Fruit fly (Drosophila melanogaster) whole organism, embryonic: Measurements from ENCODE around the gene Alh.

Source experiments
- BEAF-32 ChIP-seq: fragments of 200-800 bp; sonication (Bioruptor generic); optimal IDR thresholded peaks from 3 replicates; lab custom pipeline; 2017; ENCODE audit warnings: missing biosample characterization, missing genetic modification characterization, mild to moderate bottlenecking, moderate library complexity, missing genetic modification reagents
- CG10431 ChIP-seq: fragments of 200-800 bp; sonication (Bioruptor generic); optimal IDR thresholded peaks from 3 replicates; lab custom pipeline; 2018; ENCODE audit warnings: missing biosample characterization, mild to moderate bottlenecking, missing genetic modification characterization
- CG14014 ChIP-seq: fragments of 200-800 bp; sonication (Bioruptor generic); IDR thresholded peaks from 2 replicates; pipeline ENCODE4 v1.3.6; 2022; ENCODE audit warnings: missing biosample characterization, missing genetic modification characterization
- CG15601 ChIP-seq: fragments of 200-800 bp; sonication (Bioruptor generic); optimal IDR thresholded peaks from 3 replicates; lab custom pipeline; 2019; ENCODE audit warnings: missing biosample characterization, mild to moderate bottlenecking, missing genetic modification characterization, moderate library complexity
- CG16863 ChIP-seq: fragments of 200-800 bp; sonication (Bioruptor generic); optimal IDR thresholded peaks from 3 replicates; lab custom pipeline; 2016; ENCODE audit warnings: missing biosample characterization, missing genetic modification characterization
- CG2129 ChIP-seq: fragments of 200-800 bp; sonication (Bioruptor generic); IDR thresholded peaks from 2 replicates; pipeline ENCODE4 v1.3.6; 2022; ENCODE audit warnings: missing biosample characterization, missing genetic modification characterization; ENCODE audit not compliant: partially characterized antibody
- CG2875 ChIP-seq: fragments of 200-800 bp; sonication (Bioruptor generic); optimal IDR thresholded peaks from 2 replicates; lab custom pipeline; 2017; ENCODE audit warnings: missing biosample characterization, mild to moderate bottlenecking, missing genetic modification characterization, missing genetic modification reagents
- CG32532 ChIP-seq: fragments of 200-800 bp; sonication (Bioruptor generic); IDR thresholded peaks from 2 replicates; pipeline ENCODE4 v1.3.6; 2022; ENCODE audit warnings: missing biosample characterization, missing genetic modification characterization
- CG34422 ChIP-seq: fragments of 200-800 bp; sonication (Bioruptor generic); IDR thresholded peaks from 3 replicates; pipeline ENCODE4 v1.3.6; 2022; ENCODE audit warnings: missing biosample characterization, missing genetic modification characterization
- CG3995 ChIP-seq: fragments of 200-800 bp; sonication (Bioruptor generic); optimal IDR thresholded peaks from 3 replicates; lab custom pipeline; 2016; ENCODE audit warnings: missing biosample characterization, missing genetic modification characterization
- CG5953 ChIP-seq: fragments of 200-800 bp; sonication (Bioruptor generic); IDR thresholded peaks from 2 replicates; pipeline ENCODE4 v1.3.6; 2022; ENCODE audit warnings: missing biosample characterization, missing genetic modification characterization
- CG9609 ChIP-seq: fragments of 200-800 bp; sonication (Bioruptor generic); optimal IDR thresholded peaks from 3 replicates; lab custom pipeline; 2016; ENCODE audit warnings: missing biosample characterization, missing genetic modification characterization
- Deaf1 ChIP-seq: fragments of 200-800 bp; optimal IDR thresholded peaks from 3 replicates; lab custom pipeline; 2019; ENCODE audit warnings: missing biosample characterization, mild to moderate bottlenecking, missing genetic modification characterization, moderate library complexity
- HLHmδ ChIP-seq: fragments of 200-800 bp; sonication (Bioruptor generic); optimal IDR thresholded peaks from 2 replicates; lab custom pipeline; 2018; ENCODE audit warnings: missing biosample characterization, mild to moderate bottlenecking, missing genetic modification characterization, moderate library complexity
- HmgZ ChIP-seq: fragments of 200-800 bp; sonication (Bioruptor generic); optimal IDR thresholded peaks from 2 replicates; lab custom pipeline; 2018; ENCODE audit warnings: missing biosample characterization, mild to moderate bottlenecking, missing genetic modification characterization
- Med ChIP-seq: fragments of 200-800 bp; sonication (Bioruptor generic); peaks from one replicate; lab custom pipeline; 2016; ENCODE audit warnings: missing biosample characterization, missing genetic modification characterization, mild to moderate bottlenecking, inconsistent platforms, moderate library complexity
- Side ChIP-seq: fragments of 200-800 bp; sonication (Bioruptor generic); optimal IDR thresholded peaks from 2 replicates; lab custom pipeline; 2016; ENCODE audit warnings: missing biosample characterization, missing genetic modification characterization
- Tbp ChIP-seq: fragments of >200 bp; optimal IDR thresholded peaks from 2 replicates; lab custom pipeline; 2018; ENCODE audit warnings: missing biosample characterization, missing genetic modification characterization
- Usf ChIP-seq: fragments of 200-800 bp; sonication (Bioruptor generic); optimal IDR thresholded peaks from 2 replicates; lab custom pipeline; 2017; ENCODE audit warnings: missing genotype, missing biosample characterization, missing genetic modification characterization
- Xbp1 ChIP-seq: fragments of 200-800 bp; sonication (Bioruptor generic); optimal IDR thresholded peaks from 3 replicates; lab custom pipeline; 2016; ENCODE audit warnings: missing biosample characterization, mild to moderate bottlenecking, missing genetic modification characterization
- ara ChIP-seq: fragments of 200-800 bp; sonication (Bioruptor generic); IDR thresholded peaks from 2 replicates; pipeline ENCODE4 v1.3.6; 2022; ENCODE audit warnings: missing biosample characterization, missing genetic modification characterization
- bigmax ChIP-seq: fragments of 200-800 bp; sonication (Bioruptor generic); optimal IDR thresholded peaks from 2 replicates; lab custom pipeline; 2018; ENCODE audit warnings: missing biosample characterization, mild to moderate bottlenecking, missing genetic modification characterization
- btn ChIP-seq: fragments of 200-800 bp; sonication (Bioruptor generic); optimal IDR thresholded peaks from 2 replicates; lab custom pipeline; 2016; ENCODE audit warnings: missing biosample characterization, missing genetic modification characterization
- danr ChIP-seq: fragments of 200-800 bp; sonication (Bioruptor generic); IDR thresholded peaks from 2 replicates; pipeline ENCODE4 v1.3.6; 2022; ENCODE audit warnings: missing biosample characterization, missing genetic modification characterization
- dm ChIP-seq: fragments of 200-800 bp; sonication (Bioruptor generic); optimal IDR thresholded peaks from 3 replicates; lab custom pipeline; 2016; ENCODE audit warnings: missing biosample characterization, missing genetic modification characterization
- dmrt99B ChIP-seq: fragments of 200-800 bp; sonication (Bioruptor generic); optimal IDR thresholded peaks from 2 replicates; lab custom pipeline; 2018; ENCODE audit warnings: missing biosample characterization, mild to moderate bottlenecking, missing genetic modification characterization, moderate library complexity
- fru ChIP-seq: fragments of >200 bp; optimal IDR thresholded peaks from 2 replicates; lab custom pipeline; 2017
- hkb ChIP-seq, 2 experiments: fragments of 200-800 bp in 1 of 2; fragments of >200 bp in 1 of 2; sonication (Bioruptor generic) in 1 of 2; IDR thresholded peaks in 1 of 2; optimal IDR thresholded peaks in 1 of 2; 2 replicates each; pipeline versions ENCODE4 v1.3.6 to Lab custom; 2017 to 2022; ENCODE audit warnings: missing biosample characterization in 1 of 2, missing genetic modification characterization in 1 of 2
- ind ChIP-seq: fragments of 200-800 bp; sonication (Bioruptor generic); optimal IDR thresholded peaks from 3 replicates; lab custom pipeline; 2016; ENCODE audit warnings: missing biosample characterization, missing genetic modification characterization
- lbe ChIP-seq: fragments of 200-800 bp; sonication (Bioruptor generic); optimal IDR thresholded peaks from 2 replicates; lab custom pipeline; 2016; ENCODE audit warnings: missing biosample characterization, mild to moderate bottlenecking, missing genetic modification characterization
- lilli ChIP-seq: fragments of 200-800 bp; sonication (Bioruptor generic); optimal IDR thresholded peaks from 3 replicates; lab custom pipeline; 2016; ENCODE audit warnings: missing biosample characterization, missing genetic modification characterization
- lmd ChIP-seq: fragments of 200-800 bp; sonication (Bioruptor generic); IDR thresholded peaks from 2 replicates; pipeline ENCODE4 v1.3.6; 2022; ENCODE audit warnings: missing biosample characterization, missing genetic modification characterization
- nau ChIP-seq: fragments of 200-800 bp; sonication (Bioruptor generic); optimal IDR thresholded peaks from 3 replicates; lab custom pipeline; 2017; ENCODE audit warnings: missing biosample characterization, mild to moderate bottlenecking, missing genetic modification characterization, missing genetic modification reagents
- nmo ChIP-seq: fragments of 200-800 bp; sonication (Bioruptor generic); optimal IDR thresholded peaks from 2 replicates; lab custom pipeline; 2018; ENCODE audit warnings: missing biosample characterization, mild to moderate bottlenecking, missing genetic modification characterization, moderate library complexity
- nom ChIP-seq: fragments of 200-800 bp; sonication (Bioruptor generic); optimal IDR thresholded peaks from 2 replicates; lab custom pipeline; 2017; ENCODE audit warnings: missing biosample characterization, missing genetic modification characterization, mild to moderate bottlenecking, moderate library complexity, missing genetic modification reagents
- odd ChIP-seq: fragments of 200-800 bp; sonication (Bioruptor generic); optimal IDR thresholded peaks from 2 replicates; lab custom pipeline; 2017; ENCODE audit warnings: missing biosample characterization, mild to moderate bottlenecking, missing genetic modification characterization
- org-1 ChIP-seq: fragments of 200-800 bp; sonication (Bioruptor generic); optimal IDR thresholded peaks from 2 replicates; lab custom pipeline; 2017; ENCODE audit warnings: missing biosample characterization, missing genetic modification characterization
- p53 ChIP-seq: fragments of 200-800 bp; sonication (Bioruptor generic); optimal IDR thresholded peaks from 2 replicates; lab custom pipeline; 2016; ENCODE audit warnings: missing biosample characterization, missing genetic modification characterization
- pum ChIP-seq: fragments of 200-800 bp; sonication (Bioruptor generic); optimal IDR thresholded peaks from 2 replicates; lab custom pipeline; 2016; ENCODE audit warnings: missing biosample characterization, missing genetic modification characterization
- ranshi ChIP-seq: fragments of 200-800 bp; sonication (Bioruptor generic); IDR thresholded peaks from 2 replicates; pipeline ENCODE4 v1.3.6; 2022; ENCODE audit warnings: missing biosample characterization, missing genetic modification characterization
- row ChIP-seq: fragments of 200-800 bp; sonication (Bioruptor generic); IDR thresholded peaks from 3 replicates; pipeline ENCODE4 v1.3.6; 2022; ENCODE audit warnings: missing biosample characterization, missing genetic modification characterization
- schlank ChIP-seq: fragments of 200-800 bp; sonication (Bioruptor generic); optimal IDR thresholded peaks from 2 replicates; lab custom pipeline; 2018; ENCODE audit warnings: missing biosample characterization, mild to moderate bottlenecking, missing genetic modification characterization
- shn ChIP-seq: fragments of 200-800 bp; sonication (Bioruptor generic); optimal IDR thresholded peaks from 3 replicates; lab custom pipeline; 2016; ENCODE audit warnings: missing biosample characterization, missing genetic modification characterization
- stc ChIP-seq: fragments of 200-800 bp; sonication (Bioruptor generic); IDR thresholded peaks from 2 replicates; pipeline ENCODE4 v1.3.6; 2022; ENCODE audit warnings: missing biosample characterization, missing genetic modification characterization
- ttk ChIP-seq: fragments of 200-800 bp; sonication (Bioruptor generic); IDR thresholded peaks from 2 replicates; pipeline ENCODE4 v2.1.2; 2022; ENCODE audit warnings: missing biosample characterization, missing genetic modification characterization
- yki ChIP-seq: fragments of >200 bp; optimal IDR thresholded peaks from 3 replicates; lab custom pipeline; 2018
- zen2 ChIP-seq: fragments of 200-800 bp; sonication (Bioruptor generic); IDR thresholded peaks from 3 replicates; pipeline ENCODE4 v1.3.6; 2022; ENCODE audit warnings: missing biosample characterization, missing genetic modification characterization; ENCODE audit not compliant: partially characterized antibody

Gene Alh

DNA sequence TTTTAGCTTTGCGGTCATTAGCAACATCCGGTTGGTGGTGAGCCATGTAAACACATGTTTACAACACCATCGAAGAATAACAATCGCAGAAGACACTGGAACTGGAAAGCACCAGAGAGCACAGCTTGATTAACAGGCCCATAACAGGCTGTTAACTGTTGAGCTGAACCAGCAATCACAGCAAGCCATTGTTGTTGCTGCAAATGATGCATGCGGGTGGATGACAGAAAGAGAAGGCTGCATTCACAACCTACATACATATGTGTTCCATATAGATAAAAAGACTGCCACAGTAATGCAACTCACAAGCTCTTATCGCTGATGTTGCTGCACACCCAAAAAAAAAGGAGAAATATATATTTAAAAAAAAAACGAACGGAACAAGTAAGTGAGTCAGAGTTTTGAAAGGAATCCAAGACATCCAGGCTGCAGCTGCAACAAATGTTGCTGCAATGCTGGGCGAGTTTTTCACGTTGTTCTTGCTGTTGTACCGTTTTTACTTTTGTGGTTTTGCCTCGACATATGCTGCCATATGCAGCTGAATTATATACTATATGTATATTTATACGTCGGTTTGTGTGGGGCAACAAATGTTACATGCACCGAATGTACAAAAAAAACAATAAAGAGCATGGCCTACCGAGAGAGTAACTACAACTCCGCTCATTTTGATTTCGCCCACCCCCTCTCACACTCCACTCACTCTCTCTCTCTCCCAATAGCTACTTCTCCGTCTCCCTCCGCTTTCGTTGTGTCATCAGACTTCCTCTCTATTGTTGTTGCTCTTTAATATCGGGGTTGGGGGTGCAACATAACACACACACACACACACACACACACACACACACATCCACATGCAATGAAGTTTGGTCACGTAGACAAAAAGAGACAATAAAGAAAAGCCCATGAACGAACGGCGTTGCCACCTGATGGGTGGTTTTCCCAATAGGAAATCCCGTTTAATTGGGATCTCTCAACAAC is 20.8 kb downstream of the Alh start (continued):
- TF ChIP-seq odd (GFP tag; lab: Kevin White, UChicago) (no peak), schlank (tag; lab: Kevin White, UChicago) (no peak), Side (GFP tag; lab: Kevin White, UChicago) (no peak), dmrt99B (tag; lab: Kevin White, UChicago) (peak; percentile 4), CG2129 (no peak), yki (lab: Kevin White, UChicago) (peak; percentile 91), nau (GFP tag; lab: Kevin White, UChicago) (no peak), danr (GFP tag; lab: Robert Waterston, UW) (no peak)

DNA sequence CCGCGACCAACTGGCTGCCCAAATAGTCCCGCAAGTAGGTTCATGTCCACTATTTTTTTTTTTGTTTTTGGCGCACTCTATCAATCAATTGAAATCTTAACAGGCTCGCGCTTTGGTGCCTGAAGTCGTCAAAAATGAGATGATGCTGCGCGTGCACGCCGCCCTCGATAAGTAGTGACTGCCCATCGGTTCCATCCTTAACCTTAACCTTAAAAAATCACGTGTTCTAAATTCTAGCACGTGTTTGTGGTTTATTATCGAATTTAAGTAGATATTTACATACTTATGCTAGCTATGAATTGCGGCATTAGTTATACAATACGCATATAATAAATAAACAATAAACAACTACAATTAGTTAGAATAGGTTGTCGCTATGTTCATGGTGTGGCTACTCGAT is 29.6 kb downstream of the Alh start:
- TF ChIP-seq pum (GFP tag; lab: Kevin White, UChicago) (no peak), ara (GFP tag; lab: Robert Waterston, UW) (0 out of 2 replicates have a peak, but pooled peaks have one; percentile 38), dm (GFP tag; lab: Kevin White, UChicago) (peak; percentile 74), stc (GFP tag; lab: Robert Waterston, UW) (no peak), BEAF-32 (peak; percentile 6), btn (GFP tag; lab: Kevin White, UChicago) (no peak), bigmax (peak; percentile 84), Tbp (GFP tag; lab: Kevin White, UChicago) (no peak), CG3995 (GFP tag; lab: Kevin White, UChicago) (peak; percentile 90), zen2 (GFP tag; lab: Robert Waterston, UW) (0 out of 3 replicates have a peak, but pooled peaks have one; percentile 33), row (GFP tag; lab: Robert Waterston, UW) (0 out of 3 replicates have a peak, but pooled peaks have one; percentile 18), hkb (optimal IDR thresholded peaks at IDR 0.05; lab: Kevin White, UChicago) (no peak), hkb (GFP tag; IDR thresholded peaks at IDR 0.05; lab: Robert Waterston, UW) (no peak), Med (peak; percentile 15)
- TF ChIP-seq, all 482 proteins: peak for 8

DNA sequence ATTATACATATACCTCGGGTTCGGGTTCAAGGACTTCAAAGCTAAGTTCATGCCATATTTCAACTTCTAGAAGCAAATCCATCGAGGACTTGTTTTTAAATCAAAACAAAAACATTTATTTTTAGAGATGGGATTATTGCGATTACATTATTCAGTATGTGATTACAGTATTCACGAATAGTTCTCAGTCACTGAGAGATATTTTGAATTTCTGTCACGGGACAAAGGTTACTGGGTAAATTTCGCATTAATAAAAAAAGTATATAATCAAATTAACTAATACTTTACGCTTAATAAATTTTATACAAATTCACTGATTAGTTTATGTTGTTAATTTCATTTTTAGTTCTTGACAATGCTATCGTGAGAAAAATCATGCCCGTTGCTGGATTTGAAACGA is 30.4 kb downstream of the Alh start:
- TF ChIP-seq lbe (GFP tag; lab: Kevin White, UChicago) (no peak), CG9609 (GFP tag; lab: Kevin White, UChicago) (no peak), Deaf1 (tag; lab: Kevin White, UChicago) (no peak), CG2875 (GFP tag; lab: Kevin White, UChicago) (no peak), nom (peak; percentile 23), CG32532 (peak; percentile 60), CG5953 (no peak), p53 (GFP tag; lab: Kevin White, UChicago) (no peak), Xbp1 (GFP tag; lab: Kevin White, UChicago) (no peak), lmd (no peak), HLHmδ (no peak), HmgZ (peak; percentile 14), Usf (GFP tag; lab: Kevin White, UChicago) (no peak), CG15601 (tag; lab: Kevin White, UChicago) (no peak), ttk (GFP tag; lab: Robert Waterston, UW) (no peak), CG14014 (GFP tag; lab: Robert Waterston, UW) (peak; percentile 26; the same call in 1 of the 2 replicates), lilli (GFP tag; lab: Kevin White, UChicago) (peak; percentile 53), Tbp (GFP tag; lab: Kevin White, UChicago) (no peak), fru (lab: Kevin White, UChicago) (no peak), CG16863 (no peak), CG10431 (GFP tag; lab: Kevin White, UChicago) (no peak), CG34422 (GFP tag; lab: Robert Waterston, UW) (0 out of 3 replicates have a peak, but pooled peaks have one; percentile 32), shn (GFP tag; lab: Kevin White, UChicago) (no peak), ranshi (GFP tag; lab: Robert Waterston, UW) (no peak), org-1 (GFP tag; lab: Kevin White, UChicago) (no peak), nmo (GFP tag; lab: Kevin White, UChicago) (peak; percentile 32), ind (GFP tag; lab: Kevin White, UChicago) (no peak)
